Worm (Caenorhabditis elegans): ENCODE results near the gene ZK1248.15.

ce11 chrII:5884252-5884651, 45.9 kb upstream of the ZK1248.15 start, which contains the start of gene rfip-1:
- TF ChIP-seq ceh-82 (tag; optimal IDR thresholded peaks at IDR 0.05) (no peak), aly-2 (tag; optimal IDR thresholded peaks at IDR 0.05) (no peak), sma-9 (GFP tag; optimal IDR thresholded peaks at IDR 0.05) (no peak), sma-9 (tag; optimal IDR thresholded peaks at IDR 0.05) (no peak)
